Fruit fly (Drosophila melanogaster) Kc167 (cell line): ENCODE data around the gene cl.

Source experiments
- Myc ChIP-seq: fragments of >200 bp; optimal IDR thresholded peaks from 2 replicates; lab custom pipeline; 2017; ENCODE audit warnings: missing external identifiers
- Sin3A ChIP-seq: fragments of >200 bp; optimal IDR thresholded peaks from 2 replicates; lab custom pipeline; 2018; ENCODE audit warnings: missing external identifiers
- h ChIP-seq: fragments of >200 bp; optimal IDR thresholded peaks from 3 replicates; lab custom pipeline; 2018; ENCODE audit warnings: missing external identifiers
- insv ChIP-seq: fragments of >200 bp; optimal IDR thresholded peaks from 3 replicates; lab custom pipeline; 2018; ENCODE audit warnings: missing external identifiers
- psq ChIP-seq: fragments of >200 bp; optimal IDR thresholded peaks from 2 replicates; lab custom pipeline; 2017; ENCODE audit warnings: missing external identifiers

DNA sequence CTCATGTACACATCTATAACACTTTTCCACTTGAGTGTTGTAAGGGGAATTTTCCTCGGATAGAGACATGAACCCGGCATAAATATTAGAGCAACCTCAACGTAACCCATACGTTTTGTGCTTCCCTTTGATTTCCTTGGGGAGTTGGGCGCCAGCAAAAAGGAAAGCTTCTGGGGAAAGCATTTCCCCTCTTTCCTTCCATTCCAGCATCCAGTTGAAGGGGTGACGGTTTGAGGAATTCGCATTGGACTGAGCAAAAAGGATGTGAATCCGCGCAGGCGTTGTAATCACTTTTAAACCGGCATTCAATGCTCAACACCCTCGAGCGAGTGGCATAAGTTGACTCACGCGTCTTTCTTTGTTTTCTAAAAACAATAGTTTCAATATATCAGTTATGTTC is 5.0 kb upstream of the cl start:
- TF ChIP-seq insv (lab: Kevin White, UChicago) (no peak), Sin3A (lab: Kevin White, UChicago) (no peak), psq (lab: Kevin White, UChicago) (no peak), Myc (no peak), h (lab: Kevin White, UChicago) (no peak)
